Fruit fly (Drosophila melanogaster) whole organism, adult: ENCODE measurements around the gene dpr20.

Experiments
- CG12768 ChIP-seq: fragments of 200-800 bp; sonication (Bioruptor generic); optimal IDR thresholded peaks from 2 replicates; lab custom pipeline; 2017; ENCODE audit warnings: missing biosample characterization, missing genetic modification characterization, mild to moderate bottlenecking, moderate library complexity, missing genetic modification reagents
- CG14711 ChIP-seq: fragments of 200-800 bp; sonication (Bioruptor generic); optimal IDR thresholded peaks from 2 replicates; lab custom pipeline; 2018; ENCODE audit warnings: missing biosample characterization, mild to moderate bottlenecking, missing genetic modification characterization, moderate library complexity
- CG33017 ChIP-seq: fragments of 200-800 bp; sonication (Bioruptor generic); optimal IDR thresholded peaks from 2 replicates; lab custom pipeline; 2018; ENCODE audit warnings: missing biosample characterization, mild to moderate bottlenecking, missing genetic modification characterization, moderate library complexity
- CG5204 ChIP-seq: fragments of 200-800 bp; sonication (Bioruptor generic); optimal IDR thresholded peaks from 2 replicates; lab custom pipeline; 2016; ENCODE audit warnings: missing biosample characterization, missing genetic modification characterization
- CG7045 ChIP-seq: fragments of 200-800 bp; sonication (Bioruptor generic); optimal IDR thresholded peaks from 2 replicates; lab custom pipeline; 2017; ENCODE audit warnings: missing biosample characterization, mild to moderate bottlenecking, missing genetic modification characterization
- CG7101 ChIP-seq: fragments of 200-800 bp; sonication (Bioruptor generic); optimal IDR thresholded peaks from 2 replicates; lab custom pipeline; 2018; ENCODE audit warnings: missing biosample characterization, mild to moderate bottlenecking, missing genetic modification characterization, moderate library complexity
- Crg-1 ChIP-seq: fragments of 200-800 bp; sonication (Bioruptor generic); optimal IDR thresholded peaks from 2 replicates; lab custom pipeline; 2016; ENCODE audit warnings: missing biosample characterization, missing genetic modification characterization
- bab1 ChIP-seq: fragments of 200-800 bp; sonication (Bioruptor generic); optimal IDR thresholded peaks from 3 replicates; lab custom pipeline; 2019; ENCODE audit warnings: missing biosample characterization, mild to moderate bottlenecking, missing genetic modification characterization, moderate library complexity
- kay ChIP-seq: fragments of 200-800 bp; sonication (Bioruptor generic); peaks from one replicate; lab custom pipeline; 2016; ENCODE audit warnings: missing biosample characterization, missing genetic modification characterization, borderline replicate concordance
- pad ChIP-seq: fragments of 200-800 bp; sonication (Bioruptor generic); optimal IDR thresholded peaks from 3 replicates; lab custom pipeline; 2017; ENCODE audit warnings: missing biosample characterization, missing genetic modification characterization, mild to moderate bottlenecking, moderate library complexity, missing genetic modification reagents
- toe ChIP-seq: fragments of 200-800 bp; sonication (Bioruptor generic); optimal IDR thresholded peaks from 2 replicates; lab custom pipeline; 2016; ENCODE audit warnings: missing biosample characterization, missing genetic modification characterization

dm6 chr3L:852267-852666 is 4.8 kb downstream of the dpr20 start:
- TF ChIP-seq CG7045 (no peak), CG5204 (GFP tag; lab: Kevin White, UChicago) (no peak), Crg-1 (GFP tag; lab: Kevin White, UChicago) (no peak), pad (no peak), kay (GFP tag; lab: Kevin White, UChicago) (no peak), CG12768 (GFP tag; lab: Kevin White, UChicago) (no peak), bab1 (GFP tag; lab: Kevin White, UChicago) (no peak), CG7101 (tag; lab: Kevin White, UChicago) (no peak), toe (no peak), CG14711 (tag; lab: Kevin White, UChicago) (no peak), CG33017 (no peak)
